Worm (Caenorhabditis elegans) whole organism, midembryonic: Measurements from ENCODE around the gene F44E7.4.

Source experiments
- T22C8.4 ChIP-seq: fragments of 200-800 bp; sonication (Bioruptor generic); IDR thresholded peaks from 2 replicates; pipeline ENCODE4 v1.3.6; 2022; ENCODE audit warnings: missing genetic modification characterization, missing compliant biosample characterization
- cog-1 ChIP-seq: sonication (generic microtip); optimal IDR thresholded peaks from 2 replicates; lab custom pipeline; 2016; ENCODE audit warnings: missing genetic modification characterization, missing compliant biosample characterization
- flt-1 ChIP-seq: fragments of 200-800 bp; sonication (Bioruptor generic); IDR thresholded peaks from 2 replicates; pipeline ENCODE4 v1.3.6; 2022; ENCODE audit warnings: missing genetic modification characterization, missing compliant biosample characterization
- klf-2 ChIP-seq: fragments of 200-800 bp; sonication (Bioruptor generic); conservative IDR thresholded peaks from 2 replicates; pipeline ENCODE4 v1.3.6; 2022; ENCODE audit warnings: missing genetic modification reagents, missing genetic modification characterization, missing compliant biosample characterization
- med-1 ChIP-seq: sonication (generic microtip); optimal IDR thresholded peaks from 2 replicates; lab custom pipeline; 2017; ENCODE audit warnings: missing genetic modification characterization, mild to moderate bottlenecking, missing compliant biosample characterization, antibody characterized with exemption, missing genetic modification reagents; ENCODE audit not compliant: insufficient read depth
- ref-1 ChIP-seq: fragments of 200-800 bp; sonication (Bioruptor generic); conservative IDR thresholded peaks from 2 replicates; pipeline ENCODE4 v1.3.6; 2022; ENCODE audit warnings: missing genetic modification reagents, missing genetic modification characterization, missing compliant biosample characterization
- tab-1 ChIP-seq: fragments of 200-800 bp; sonication (Bioruptor generic); IDR thresholded peaks from 2 replicates; pipeline ENCODE4 v1.3.6; 2022; ENCODE audit warnings: missing genetic modification characterization, missing compliant biosample characterization
- ztf-23 ChIP-seq: fragments of 200-800 bp; sonication (Bioruptor generic); IDR thresholded peaks from 2 replicates; pipeline ENCODE4 v1.3.6; 2022; ENCODE audit warnings: missing genetic modification reagents, missing genetic modification characterization, missing compliant biosample characterization
- ztf-29 ChIP-seq: fragments of 200-800 bp; sonication (Bioruptor generic); IDR thresholded peaks from 2 replicates; pipeline ENCODE4 v1.3.6; 2022; ENCODE audit warnings: missing genetic modification reagents, missing genetic modification characterization, missing compliant biosample characterization

The F44E7.4 gene

DNA sequence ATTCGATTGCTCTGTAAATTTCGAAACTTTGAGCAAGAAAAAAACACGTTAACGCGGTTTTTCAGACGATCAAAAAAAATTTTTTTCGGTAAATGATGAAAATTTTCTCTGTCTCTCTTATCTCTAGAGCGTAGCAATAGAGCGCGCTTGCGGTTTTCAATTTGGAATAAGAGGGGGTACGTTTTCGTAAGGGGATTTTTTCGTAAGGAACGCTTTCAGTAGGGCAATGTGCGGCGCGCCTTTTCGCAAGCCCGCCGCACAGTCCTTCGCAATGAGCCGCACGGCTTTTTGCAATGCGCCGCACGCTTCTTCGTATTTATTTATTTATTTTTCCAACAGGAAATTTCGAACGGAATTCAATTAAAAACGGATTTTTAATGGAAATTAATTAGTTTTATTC lies at the start of gene F44E7.4:
Gene F44E7.4, minus strand, starts transcription at position 13 of the 400 bp plus-strand sequence.
- TF ChIP-seq ztf-29 (GFP tag; lab: Robert Waterston, UW) (peak; percentile 73), flt-1 (GFP tag; lab: Robert Waterston, UW) (peak; percentile 92), ref-1 (GFP tag; lab: Robert Waterston, UW) (peak; percentile 67), T22C8.4 (GFP tag; lab: Robert Waterston, UW) (peak; percentile 62), tab-1 (GFP tag; lab: Robert Waterston, UW) (peak; percentile 88), klf-2 (GFP tag; lab: Robert Waterston, UW) (peak; percentile 82), ztf-23 (GFP tag; lab: Robert Waterston, UW) (peak; percentile 93)

DNA sequence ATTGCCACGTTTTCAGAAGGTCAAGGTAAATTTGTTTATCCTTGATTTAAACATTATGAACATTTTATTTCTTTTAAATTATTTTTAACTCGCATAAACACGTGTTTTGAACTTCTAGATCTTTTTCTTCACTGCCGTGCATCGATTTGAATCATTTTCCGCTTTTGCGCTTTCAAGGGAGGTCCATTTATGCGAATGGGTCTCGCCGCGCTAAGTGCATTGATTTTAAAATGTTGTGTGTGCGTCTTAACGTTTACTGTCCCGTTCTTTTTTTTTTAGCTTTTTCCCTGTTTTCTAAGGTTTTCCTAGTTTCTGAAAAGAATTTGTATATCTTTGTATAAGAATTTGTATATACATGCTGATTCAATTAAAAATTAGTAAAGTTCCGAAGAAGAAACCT lies 48.7 kb upstream of the F44E7.4 start:
- TF ChIP-seq flt-1 (GFP tag; lab: Robert Waterston, UW): no peak
- no peak for TF ChIP-seq T22C8.4 (GFP tag; lab: Robert Waterston, UW)
- TF ChIP-seq med-1: no peak
- no peak for TF ChIP-seq ref-1 (GFP tag; lab: Robert Waterston, UW)
- no peak for TF ChIP-seq cog-1 (tag; lab: Kevin White, UChicago)
- TF ChIP-seq ztf-23 (GFP tag; lab: Robert Waterston, UW): no peak
- no peak for TF ChIP-seq ztf-29 (GFP tag; lab: Robert Waterston, UW)
- TF ChIP-seq tab-1 (GFP tag; lab: Robert Waterston, UW): no peak
- no peak for TF ChIP-seq klf-2 (GFP tag; lab: Robert Waterston, UW)

DNA sequence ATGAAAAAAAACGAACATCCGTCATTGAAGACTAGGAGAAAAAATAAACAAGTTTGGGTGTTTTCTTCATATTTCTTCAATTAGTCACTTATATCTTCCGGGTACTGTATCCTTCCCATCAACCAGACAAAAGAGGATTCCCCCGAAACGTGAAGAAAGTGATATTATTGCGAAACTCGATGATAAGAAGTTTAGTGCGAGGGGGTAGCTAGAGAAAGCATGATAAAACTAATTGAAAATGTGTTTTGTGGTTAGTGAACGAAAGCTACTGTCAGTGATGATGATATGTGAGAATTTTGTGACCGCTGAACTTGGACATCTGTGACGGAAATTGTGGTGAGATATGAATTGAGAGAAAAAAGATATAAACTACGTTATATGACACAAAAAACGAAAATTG lies 46.2 kb upstream of the F44E7.4 start:
- no peak for TF ChIP-seq tab-1 (GFP tag; lab: Robert Waterston, UW)
- no peak for TF ChIP-seq flt-1 (GFP tag; lab: Robert Waterston, UW)
- no peak for TF ChIP-seq ref-1 (GFP tag; lab: Robert Waterston, UW)
- TF ChIP-seq ztf-29 (GFP tag; lab: Robert Waterston, UW): no peak
- no peak for TF ChIP-seq ztf-23 (GFP tag; lab: Robert Waterston, UW)
- TF ChIP-seq cog-1 (tag; lab: Kevin White, UChicago): no peak
- no peak for TF ChIP-seq klf-2 (GFP tag; lab: Robert Waterston, UW)
- no peak for TF ChIP-seq T22C8.4 (GFP tag; lab: Robert Waterston, UW)
- TF ChIP-seq med-1: no peak

DNA sequence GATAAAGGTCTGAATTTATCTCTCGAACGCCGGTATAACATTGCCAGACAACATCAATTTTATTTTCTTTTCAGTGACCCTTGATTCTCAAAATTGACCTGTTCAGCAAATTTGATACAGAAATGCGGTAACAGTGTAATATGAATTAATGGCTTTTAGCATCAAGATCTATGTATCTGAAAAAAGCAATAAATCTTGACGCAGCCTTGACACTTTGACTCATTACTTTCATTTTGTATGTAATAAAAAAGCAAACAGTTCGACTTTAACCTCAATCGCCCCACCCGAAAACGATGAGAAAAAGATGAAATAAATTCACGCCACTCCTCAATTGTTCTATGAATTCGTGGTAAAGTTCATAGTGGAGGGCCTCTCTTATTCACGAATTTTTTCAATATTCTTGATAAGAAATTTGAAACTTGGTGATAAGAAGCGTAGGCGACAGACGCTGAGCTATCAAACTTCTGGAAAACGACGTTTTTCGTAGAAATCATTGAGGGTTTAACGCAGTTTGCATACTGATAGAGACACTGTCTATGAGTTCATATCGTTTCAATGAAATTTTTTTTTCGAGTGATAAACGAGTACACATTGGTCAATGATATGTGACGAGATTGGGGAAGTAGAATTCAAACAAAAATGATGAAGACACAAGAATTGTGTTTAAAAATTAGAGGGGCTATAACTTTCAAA lies 44.8 kb upstream of the F44E7.4 start:
- TF ChIP-seq cog-1 (tag; lab: Kevin White, UChicago) (no peak), tab-1 (GFP tag; lab: Robert Waterston, UW) (no peak), ref-1 (GFP tag; lab: Robert Waterston, UW) (no peak), ztf-29 (GFP tag; lab: Robert Waterston, UW) (no peak), flt-1 (GFP tag; lab: Robert Waterston, UW) (no peak)

DNA sequence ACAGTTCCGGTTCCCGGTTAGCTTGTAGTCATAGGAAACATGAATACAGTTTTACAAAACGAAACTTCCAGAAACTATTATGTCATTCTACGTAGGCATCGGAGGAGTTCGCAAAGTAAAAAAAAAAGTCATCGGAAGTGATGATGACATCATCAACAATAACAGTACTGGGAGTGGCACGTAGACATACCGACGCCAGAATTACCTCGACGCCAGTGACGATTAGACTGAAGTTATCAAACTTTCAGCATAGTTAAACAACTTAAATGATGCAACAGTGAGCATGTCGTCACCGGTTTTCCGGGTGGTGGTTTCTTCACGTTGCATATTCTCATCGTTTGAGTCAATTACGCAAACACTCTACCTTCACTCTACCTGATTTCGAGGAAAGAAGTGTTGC lies 43.6 kb upstream of the F44E7.4 start:
- TF ChIP-seq tab-1 (GFP tag; lab: Robert Waterston, UW) (no peak), cog-1 (tag; lab: Kevin White, UChicago) (no peak), T22C8.4 (GFP tag; lab: Robert Waterston, UW) (no peak), flt-1 (GFP tag; lab: Robert Waterston, UW) (no peak), klf-2 (GFP tag; lab: Robert Waterston, UW) (no peak), ztf-29 (GFP tag; lab: Robert Waterston, UW) (no peak)

DNA sequence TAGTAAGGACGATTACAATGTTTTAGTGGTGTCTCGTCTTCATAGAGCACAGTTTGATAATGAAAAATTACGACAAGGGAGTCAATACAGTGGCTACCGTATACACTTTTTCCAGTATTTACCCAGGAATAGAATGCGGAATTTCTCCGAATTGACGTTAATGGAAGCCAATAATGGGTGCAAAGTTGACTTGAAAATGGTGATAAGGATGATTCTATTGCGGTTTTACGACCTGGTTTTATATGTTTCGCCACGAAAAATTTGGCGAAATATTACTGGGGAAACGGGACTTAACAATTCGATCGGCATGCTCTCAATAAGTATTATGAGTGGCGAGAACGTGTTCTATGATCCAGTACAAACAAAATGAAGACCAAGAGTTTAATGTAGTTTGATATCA lies 43.1 kb upstream of the F44E7.4 start:
- no peak for TF ChIP-seq tab-1 (GFP tag; lab: Robert Waterston, UW)
- TF ChIP-seq klf-2 (GFP tag; lab: Robert Waterston, UW): no peak
- no peak for TF ChIP-seq ztf-29 (GFP tag; lab: Robert Waterston, UW)
- TF ChIP-seq T22C8.4 (GFP tag; lab: Robert Waterston, UW): no peak
- TF ChIP-seq ztf-23 (GFP tag; lab: Robert Waterston, UW): no peak
- no peak for TF ChIP-seq flt-1 (GFP tag; lab: Robert Waterston, UW)
- TF ChIP-seq ref-1 (GFP tag; lab: Robert Waterston, UW): no peak
- TF ChIP-seq med-1: no peak
- TF ChIP-seq cog-1 (tag; lab: Kevin White, UChicago): no peak

DNA sequence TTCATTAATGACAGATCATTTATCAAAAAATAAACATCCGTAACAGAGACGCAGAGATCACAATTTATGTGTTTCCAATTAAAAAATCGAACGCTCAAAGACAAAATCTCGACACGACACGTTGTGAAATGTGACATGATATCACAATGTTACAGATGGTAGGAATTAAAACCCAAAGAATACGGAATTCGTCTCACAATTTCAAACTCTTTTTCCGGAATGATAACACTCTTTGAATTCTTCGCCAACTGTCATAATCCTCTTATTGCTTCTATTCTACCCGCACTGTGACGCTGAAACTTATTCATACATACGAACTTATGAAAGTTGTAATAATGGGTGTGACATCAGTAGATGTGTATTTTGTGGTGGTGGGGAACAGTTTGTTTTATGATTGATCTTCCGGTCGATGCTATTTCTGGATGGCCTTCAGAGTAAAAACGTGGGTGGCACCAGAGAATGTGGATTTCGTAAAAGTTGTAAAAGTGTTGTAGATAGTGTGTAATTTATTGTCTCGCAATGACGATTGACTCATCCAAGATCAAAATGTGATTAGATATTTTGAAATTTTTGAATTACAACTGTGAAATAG lies 39.8 kb upstream of the F44E7.4 start:
- TF ChIP-seq klf-2 (GFP tag; lab: Robert Waterston, UW) (no peak), tab-1 (GFP tag; lab: Robert Waterston, UW) (no peak)

DNA sequence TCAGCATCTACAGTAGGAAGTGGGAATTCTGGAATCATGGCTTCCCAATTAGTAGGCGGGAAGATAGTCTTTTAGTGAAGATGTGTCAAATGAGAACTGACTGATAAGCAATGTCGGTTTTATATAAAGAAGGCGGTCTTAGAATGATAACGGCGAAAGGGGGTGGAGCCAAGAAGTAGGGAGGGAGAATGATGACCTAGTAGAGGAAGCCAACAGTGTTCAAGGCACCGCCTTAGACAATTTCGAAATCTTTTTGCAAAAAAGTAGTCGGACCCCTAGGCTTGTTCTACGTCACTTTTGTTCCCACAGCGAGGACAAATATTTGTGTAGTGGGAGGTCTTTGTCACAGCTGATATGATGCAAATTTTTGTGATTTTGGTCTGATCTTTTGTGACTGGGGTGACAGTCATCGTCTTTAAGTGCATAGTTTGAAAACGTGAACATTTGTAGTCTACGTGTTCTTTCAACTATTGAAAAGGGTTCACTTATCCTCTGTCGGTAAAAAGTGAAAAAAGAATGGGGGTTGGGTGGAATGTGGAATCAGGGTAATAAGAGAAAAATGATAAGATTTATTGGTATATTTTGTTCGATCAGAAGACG lies 36.4 kb upstream of the F44E7.4 start, which contains the start of gene ZC250.4:
Gene ZC250.4, minus strand, starts transcription at position 78 of the 600 bp plus-strand sequence.
- TF ChIP-seq tab-1 (GFP tag; lab: Robert Waterston, UW) (no peak), med-1 (no peak), flt-1 (GFP tag; lab: Robert Waterston, UW) (no peak), T22C8.4 (GFP tag; lab: Robert Waterston, UW) (no peak), klf-2 (GFP tag; lab: Robert Waterston, UW) (no peak), cog-1 (tag; lab: Kevin White, UChicago) (no peak), ztf-29 (GFP tag; lab: Robert Waterston, UW) (no peak), ref-1 (GFP tag; lab: Robert Waterston, UW) (no peak), ztf-23 (GFP tag; lab: Robert Waterston, UW) (no peak)

DNA sequence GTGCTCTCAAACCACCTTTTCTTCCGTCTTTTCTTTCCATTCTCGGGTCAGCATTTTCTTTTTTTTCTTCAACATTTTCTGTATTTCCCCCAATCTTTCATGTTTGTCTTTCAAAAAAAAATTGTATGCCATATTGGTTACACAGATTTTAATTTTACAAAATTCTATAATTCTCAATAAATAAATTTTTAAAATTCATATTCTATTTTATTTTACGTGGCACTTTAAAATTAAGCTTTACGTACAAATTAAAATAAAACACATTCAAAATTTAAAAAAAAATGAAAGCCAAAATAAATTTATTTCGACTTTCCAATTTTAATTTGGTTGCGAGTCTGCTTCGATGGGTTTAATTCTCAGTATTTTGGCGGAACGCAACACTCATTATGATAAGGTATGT lies 28.7 kb upstream of the F44E7.4 start, which contains the start of gene ZC250.5:
Gene ZC250.5, plus strand, starts transcription at position 301 of the 400 bp plus-strand sequence.
- TF ChIP-seq flt-1 (GFP tag; lab: Robert Waterston, UW) (no peak), ztf-29 (GFP tag; lab: Robert Waterston, UW) (no peak), ztf-23 (GFP tag; lab: Robert Waterston, UW) (no peak), tab-1 (GFP tag; lab: Robert Waterston, UW) (no peak), klf-2 (GFP tag; lab: Robert Waterston, UW) (no peak), med-1 (no peak), T22C8.4 (GFP tag; lab: Robert Waterston, UW) (no peak), ref-1 (GFP tag; lab: Robert Waterston, UW) (no peak), cog-1 (tag; lab: Kevin White, UChicago) (no peak)
